Worm (Caenorhabditis elegans) whole organism, mixed stage, embryonic: Measurements from ENCODE around the gene ung-1.

Source experiments
- M03D4.4 ChIP-seq: sonication (generic microtip); optimal IDR thresholded peaks from 2 replicates; lab custom pipeline; 2017; ENCODE audit warnings: mild to moderate bottlenecking, missing genetic modification characterization, missing compliant biosample characterization
- bed-3 ChIP-seq: fragments of 200-800 bp; sonication (Bioruptor generic); optimal IDR thresholded peaks from 3 replicates; lab custom pipeline; 2018; ENCODE audit warnings: mild to moderate bottlenecking, missing genetic modification characterization, moderate library complexity, missing compliant biosample characterization
- ceh-43 ChIP-seq: fragments of 200-800 bp; sonication (Bioruptor generic); optimal IDR thresholded peaks from 2 replicates; lab custom pipeline; 2018; ENCODE audit warnings: mild to moderate bottlenecking, missing genetic modification characterization, moderate library complexity, missing compliant biosample characterization
- ces-1 ChIP-seq: fragments of 150-350 bp; optimal IDR thresholded peaks from 2 replicates; lab custom pipeline; 2014; ENCODE audit warnings: missing biosample characterization, missing genetic modification reagents, missing genetic modification characterization
- cnd-1 ChIP-seq: fragments of 200-800 bp; sonication (Bioruptor generic); optimal IDR thresholded peaks from 2 replicates; lab custom pipeline; 2018; ENCODE audit warnings: mild to moderate bottlenecking, missing genetic modification characterization, missing compliant biosample characterization
- elt-1 ChIP-seq: sonication (generic microtip); optimal IDR thresholded peaks from 2 replicates; lab custom pipeline; 2017; ENCODE audit warnings: missing genetic modification characterization, mild to moderate bottlenecking, missing compliant biosample characterization, antibody characterized with exemption, moderate library complexity, borderline replicate concordance; ENCODE audit not compliant: insufficient read depth
- elt-3 ChIP-seq: fragments of 150-350 bp; optimal IDR thresholded peaks from 2 replicates; lab custom pipeline; 2014; ENCODE audit warnings: missing biosample characterization, missing genetic modification characterization
- hlh-1 ChIP-seq: fragments of 150-350 bp; optimal IDR thresholded peaks from 2 replicates; lab custom pipeline; 2014; ENCODE audit warnings: missing biosample characterization, missing genetic modification reagents, missing genetic modification characterization
- lin-13 ChIP-seq: fragments of 150-350 bp; optimal IDR thresholded peaks from 2 replicates; lab custom pipeline; 2014; ENCODE audit warnings: missing biosample characterization, missing genetic modification characterization
- lin-32 ChIP-seq: fragments of 200-800 bp; sonication (Bioruptor generic); optimal IDR thresholded peaks from 2 replicates; lab custom pipeline; 2018; ENCODE audit warnings: mild to moderate bottlenecking, missing genetic modification characterization, missing compliant biosample characterization
- lsy-2 ChIP-seq: fragments of 150-350 bp; optimal IDR thresholded peaks from 2 replicates; lab custom pipeline; 2014; ENCODE audit warnings: missing biosample characterization, missing genetic modification characterization
- mab-5 ChIP-seq: fragments of 150-350 bp; optimal IDR thresholded peaks from 2 replicates; lab custom pipeline; 2014; ENCODE audit warnings: missing biosample characterization, missing genetic modification characterization
- mls-2 ChIP-seq: sonication (generic microtip); optimal IDR thresholded peaks from 2 replicates; lab custom pipeline; 2016; ENCODE audit warnings: mild to moderate bottlenecking, missing genetic modification characterization, moderate library complexity, missing compliant biosample characterization
- nhr-12 ChIP-seq: fragments of 150-350 bp; optimal IDR thresholded peaks from 2 replicates; lab custom pipeline; 2014; ENCODE audit warnings: missing biosample characterization, missing genetic modification characterization
- nhr-2 ChIP-seq: fragments of 150-350 bp; optimal IDR thresholded peaks from 2 replicates; lab custom pipeline; 2014; ENCODE audit warnings: missing biosample characterization, missing genetic modification characterization
- nhr-237 ChIP-seq: fragments of 150-350 bp; optimal IDR thresholded peaks from 2 replicates; lab custom pipeline; 2014; ENCODE audit warnings: missing biosample characterization, missing genetic modification characterization
- nhr-28 ChIP-seq: fragments of 150-350 bp; optimal IDR thresholded peaks from 2 replicates; lab custom pipeline; 2014; ENCODE audit warnings: missing biosample characterization, missing genetic modification characterization
- nhr-76 ChIP-seq: sonication (generic microtip); optimal IDR thresholded peaks from 2 replicates; lab custom pipeline; 2017; ENCODE audit warnings: missing biosample characterization, missing genetic modification characterization
- pha-4 ChIP-seq: fragments of 150-350 bp; optimal IDR thresholded peaks from 2 replicates; lab custom pipeline; 2018; ENCODE audit warnings: missing biosample characterization, missing genetic modification reagents, missing genetic modification characterization
- sem-2 ChIP-seq: fragments of 200-800 bp; sonication (Bioruptor generic); optimal IDR thresholded peaks from 2 replicates; lab custom pipeline; 2018; ENCODE audit warnings: mild to moderate bottlenecking, missing genetic modification characterization, missing compliant biosample characterization
- sptf-1 ChIP-seq: sonication (generic microtip); optimal IDR thresholded peaks from 2 replicates; lab custom pipeline; 2017; ENCODE audit warnings: mild to moderate bottlenecking, missing genetic modification characterization, moderate library complexity, missing compliant biosample characterization
- tbx-8 ChIP-seq: fragments of 200-800 bp; sonication (Bioruptor generic); optimal IDR thresholded peaks from 2 replicates; lab custom pipeline; 2018; ENCODE audit warnings: mild to moderate bottlenecking, missing genetic modification characterization, moderate library complexity, missing compliant biosample characterization
- unc-120 ChIP-seq: sonication (generic microtip); optimal IDR thresholded peaks from 2 replicates; lab custom pipeline; 2017; ENCODE audit warnings: missing genetic modification characterization, missing compliant biosample characterization; ENCODE audit not compliant: poor library complexity, severe bottlenecking
- unc-62 ChIP-seq: fragments of 150-350 bp; optimal IDR thresholded peaks from 2 replicates; lab custom pipeline; 2014; ENCODE audit warnings: missing biosample characterization, missing genetic modification reagents, missing genetic modification characterization
- zip-8 ChIP-seq: fragments of 150-350 bp; optimal IDR thresholded peaks from 2 replicates; lab custom pipeline; 2014; ENCODE audit warnings: missing biosample characterization, missing genetic modification characterization
- ztf-11 ChIP-seq: fragments of 150-350 bp; optimal IDR thresholded peaks from 2 replicates; lab custom pipeline; 2014; ENCODE audit warnings: missing biosample characterization, missing genetic modification characterization

Gene ung-1

DNA sequence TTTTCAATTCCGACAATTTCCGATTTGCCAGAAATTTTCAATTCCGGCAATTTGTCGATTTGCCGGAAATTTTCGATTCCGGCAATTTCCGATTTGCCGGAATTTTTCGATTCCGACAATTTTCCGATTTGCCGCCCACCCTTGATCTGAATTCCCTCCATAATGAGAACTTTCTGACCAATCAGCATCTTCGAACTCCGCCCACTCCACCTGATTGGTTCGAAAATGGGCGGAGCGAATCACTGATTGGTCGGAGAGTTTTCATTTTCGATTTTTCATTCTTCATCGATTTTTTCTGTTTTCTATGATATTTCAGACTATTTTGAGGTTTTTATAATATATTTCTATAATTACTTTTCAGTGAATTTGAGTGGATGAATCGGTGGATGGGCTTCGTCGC lies 19.7 kb downstream of the ung-1 start:
- TF ChIP-seq sem-2 (GFP tag; lab: Kevin White, UChicago): no peak
- TF ChIP-seq ztf-11: no peak
- no peak for TF ChIP-seq bed-3
- no peak for TF ChIP-seq sptf-1 (tag; lab: Kevin White, UChicago)

DNA sequence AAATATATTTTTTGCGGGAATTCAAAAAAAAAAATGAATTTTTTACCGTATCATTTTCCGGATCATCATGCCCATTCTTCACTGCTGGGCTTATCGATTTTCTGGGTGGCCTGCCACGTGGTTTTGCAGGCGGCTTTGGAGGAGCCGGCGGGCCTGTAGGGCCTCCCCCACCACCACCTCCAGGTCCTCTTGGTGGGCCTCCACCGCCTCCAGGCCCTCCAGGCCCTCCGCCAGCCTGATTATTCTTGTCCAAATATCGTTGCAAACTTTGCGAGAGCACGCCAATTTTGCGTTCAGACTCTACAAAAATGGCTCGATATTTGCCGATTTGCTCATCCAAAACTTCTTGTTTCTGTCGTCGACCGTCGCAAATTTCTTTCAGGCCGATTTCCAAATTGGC lies 22.8 kb downstream of the ung-1 start:
- TF ChIP-seq ceh-43 (GFP tag; lab: Kevin White, UChicago) (no peak), M03D4.4 (tag; lab: Kevin White, UChicago) (no peak), elt-3 (tag; lab: Kevin White, UChicago) (no peak), mls-2 (no peak), pha-4 (tag; lab: Kevin White, UChicago) (no peak), zip-8 (tag; lab: Kevin White, UChicago) (no peak), unc-120 (no peak), unc-62 (GFP tag; lab: Kevin White, UChicago) (no peak), mab-5 (no peak), nhr-76 (tag; lab: Kevin White, UChicago) (no peak), tbx-8 (GFP tag; lab: Kevin White, UChicago) (no peak), nhr-2 (no peak), cnd-1 (no peak)

DNA sequence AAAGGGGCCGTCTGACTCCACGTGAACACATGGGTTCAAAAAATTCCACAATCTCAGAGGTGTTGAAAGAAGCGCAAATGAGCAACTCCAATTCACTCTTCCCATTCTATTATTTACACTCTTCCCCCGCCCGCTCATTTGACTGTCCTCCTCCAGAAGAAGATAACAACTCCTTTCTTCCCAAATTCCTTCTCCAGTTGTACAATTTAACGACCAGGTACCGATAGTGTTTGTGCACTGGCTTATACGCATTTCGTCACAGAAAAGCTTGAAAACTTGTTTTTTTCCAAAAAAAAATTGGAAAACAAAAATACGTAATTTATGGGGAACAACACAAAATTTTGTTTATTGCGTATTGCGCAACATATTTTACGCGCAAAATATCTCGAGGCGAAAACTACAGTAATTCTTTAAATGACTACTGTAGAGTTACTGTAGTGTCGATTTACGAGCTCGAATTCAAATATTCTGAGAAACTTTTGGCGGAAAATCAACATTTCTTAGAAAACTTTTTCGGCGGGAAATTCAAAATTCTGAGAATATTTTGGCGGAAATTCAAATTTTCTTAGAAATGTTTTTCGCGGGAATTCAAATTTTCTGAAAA lies 24.5 kb downstream of the ung-1 start:
- TF ChIP-seq cnd-1 (no peak), ces-1 (GFP tag; lab: Kevin White, UChicago) (no peak), lin-32 (GFP tag; lab: Kevin White, UChicago) (no peak), ztf-11 (no peak), zip-8 (tag; lab: Kevin White, UChicago) (peak; percentile 53), nhr-28 (tag; lab: Kevin White, UChicago) (no peak), hlh-1 (no peak), nhr-76 (tag; lab: Kevin White, UChicago) (no peak), unc-62 (GFP tag; lab: Kevin White, UChicago) (no peak)

DNA sequence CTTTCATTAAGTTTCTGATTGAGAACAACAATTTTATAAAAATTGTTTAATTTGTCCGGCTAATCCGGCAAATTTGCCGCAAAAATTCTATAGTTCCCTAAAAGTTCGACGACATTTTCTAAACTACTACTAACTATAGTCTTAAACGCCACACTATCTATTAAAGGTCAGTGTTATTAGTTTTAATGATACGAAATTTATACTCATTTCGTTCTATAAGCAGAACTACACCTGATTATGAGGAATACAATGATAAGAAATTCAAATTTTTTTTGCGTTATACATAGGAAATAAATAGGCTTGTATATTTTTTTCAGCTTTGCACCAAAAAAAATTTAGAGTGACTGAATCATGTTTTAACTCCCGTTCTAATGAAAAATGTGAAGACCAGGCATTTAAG lies 25.5 kb downstream of the ung-1 start:
- no peak for TF ChIP-seq elt-1 (tag; lab: Kevin White, UChicago)
- TF ChIP-seq lin-32 (GFP tag; lab: Kevin White, UChicago): no peak
- TF ChIP-seq zip-8 (tag; lab: Kevin White, UChicago): no peak
- TF ChIP-seq tbx-8 (GFP tag; lab: Kevin White, UChicago): no peak
- TF ChIP-seq nhr-12: no peak
- TF ChIP-seq nhr-237 (tag; lab: Kevin White, UChicago): no peak
- no peak for TF ChIP-seq unc-120
- no peak for TF ChIP-seq sem-2 (GFP tag; lab: Kevin White, UChicago)
- no peak for TF ChIP-seq nhr-2
- TF ChIP-seq lsy-2 (tag; lab: Kevin White, UChicago): no peak
- TF ChIP-seq ceh-43 (GFP tag; lab: Kevin White, UChicago): no peak
- TF ChIP-seq ztf-11: no peak

DNA sequence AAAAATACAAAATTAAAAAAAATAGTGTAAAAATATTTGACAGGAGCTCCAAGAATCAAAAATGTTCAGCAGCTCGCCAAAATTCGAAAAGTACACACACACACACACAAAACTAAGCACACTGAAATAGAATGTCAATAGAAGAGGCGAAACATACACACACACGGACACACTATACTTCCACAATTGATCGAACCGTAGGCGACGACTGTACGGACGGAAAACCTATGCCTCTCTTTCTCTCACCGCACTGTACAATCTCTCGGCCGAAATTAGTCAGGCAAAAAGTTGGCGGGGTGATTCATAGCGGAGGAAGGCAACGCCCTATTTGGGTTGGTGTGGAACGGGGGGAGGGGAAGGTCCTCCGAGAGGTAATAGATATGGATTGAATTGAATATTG lies 26.4 kb downstream of the ung-1 start:
- TF ChIP-seq lin-32 (GFP tag; lab: Kevin White, UChicago) (no peak), zip-8 (tag; lab: Kevin White, UChicago) (no peak), pha-4 (tag; lab: Kevin White, UChicago) (peak; percentile 90), nhr-237 (tag; lab: Kevin White, UChicago) (no peak), unc-62 (GFP tag; lab: Kevin White, UChicago) (no peak), nhr-76 (tag; lab: Kevin White, UChicago) (no peak), bed-3 (no peak), tbx-8 (GFP tag; lab: Kevin White, UChicago) (no peak)

DNA sequence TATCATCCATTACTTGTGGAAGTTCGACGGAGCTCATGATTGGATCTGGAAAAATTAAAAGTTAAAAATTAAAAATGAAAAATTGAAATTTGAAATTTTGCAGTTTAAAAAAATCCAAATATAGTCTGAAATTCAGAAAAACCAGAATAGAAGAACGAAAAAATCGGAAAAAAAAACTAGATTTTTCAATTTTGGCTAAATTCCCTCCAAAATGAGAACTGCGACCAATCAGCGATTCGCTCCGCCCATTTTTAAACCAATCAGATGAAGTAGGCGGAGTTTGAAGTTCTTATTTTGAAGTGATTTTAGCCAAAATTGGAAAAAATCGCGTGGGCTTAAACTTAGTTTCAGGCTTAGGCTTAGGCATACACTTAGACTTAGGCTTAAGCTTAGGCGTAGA lies 26.9 kb downstream of the ung-1 start, which contains the start of gene Y56A3A.7:
Gene Y56A3A.7 (minus strand): TSS at position 47 of the 400 bp plus-strand sequence.
- TF ChIP-seq lin-13 (tag; lab: Kevin White, UChicago): no peak
- TF ChIP-seq nhr-237 (tag; lab: Kevin White, UChicago): no peak
- no peak for TF ChIP-seq hlh-1
- TF ChIP-seq ztf-11: no peak
- TF ChIP-seq pha-4 (tag; lab: Kevin White, UChicago): no peak
- TF ChIP-seq cnd-1: no peak
- TF ChIP-seq mls-2: no peak
- TF ChIP-seq elt-3 (tag; lab: Kevin White, UChicago): no peak
- no peak for TF ChIP-seq ceh-43 (GFP tag; lab: Kevin White, UChicago)
- no peak for TF ChIP-seq tbx-8 (GFP tag; lab: Kevin White, UChicago)
- TF ChIP-seq unc-120: no peak
- TF ChIP-seq, all 35 proteins: peak for 0
